Fruit fly (Drosophila melanogaster) whole organism, embryonic: ENCODE results near the gene CG14930.
A peak's percentile ranks its signal among the peaks of the same experiment; 100 is the strongest.

Experiments used
- ATbp ChIP-seq: fragments of 200-800 bp; sonication (Bioruptor generic); optimal IDR thresholded peaks from 2 replicates; lab custom pipeline; 2017; ENCODE audit warnings: missing biosample characterization, mild to moderate bottlenecking, missing genetic modification characterization, missing genetic modification reagents
- Antp ChIP-seq: fragments of 200-800 bp; sonication (Bioruptor generic); optimal IDR thresholded peaks from 3 replicates; lab custom pipeline; 2016; ENCODE audit warnings: missing biosample characterization, missing genetic modification characterization
- Blimp-1 ChIP-seq: fragments of 200-800 bp; sonication (Bioruptor generic); optimal IDR thresholded peaks from 3 replicates; lab custom pipeline; 2018; ENCODE audit warnings: missing biosample characterization, missing genetic modification characterization, mild to moderate bottlenecking, moderate library complexity, missing genetic modification reagents
- CG10959 ChIP-seq: fragments of 200-800 bp; sonication (Bioruptor generic); IDR thresholded peaks from 2 replicates; pipeline ENCODE4 v1.3.6; 2022; ENCODE audit warnings: missing biosample characterization, missing genetic modification characterization
- CG11504 ChIP-seq: fragments of 200-800 bp; sonication (Bioruptor generic); optimal IDR thresholded peaks from 3 replicates; lab custom pipeline; 2019; ENCODE audit warnings: missing biosample characterization, mild to moderate bottlenecking, missing genetic modification characterization, moderate library complexity
- CG12236 ChIP-seq: fragments of 200-800 bp; sonication (Bioruptor generic); optimal IDR thresholded peaks from 2 replicates; lab custom pipeline; 2016; ENCODE audit warnings: missing biosample characterization, missing genetic modification characterization
- CG12659 ChIP-seq: fragments of 200-800 bp; sonication (Bioruptor generic); optimal IDR thresholded peaks from 3 replicates; lab custom pipeline; 2017; ENCODE audit warnings: mild to moderate bottlenecking, missing biosample characterization, missing genetic modification reagents, missing genetic modification characterization
- CG12942 ChIP-seq: fragments of 200-800 bp; sonication (Bioruptor generic); optimal IDR thresholded peaks from 3 replicates; lab custom pipeline; 2016; ENCODE audit warnings: missing biosample characterization, missing genetic modification characterization
- CG13296 ChIP-seq: fragments of 200-800 bp; sonication (Bioruptor generic); optimal IDR thresholded peaks from 3 replicates; lab custom pipeline; 2018; ENCODE audit warnings: missing biosample characterization, mild to moderate bottlenecking, missing genetic modification characterization
- CG15479 ChIP-seq: fragments of 200-800 bp; sonication (Bioruptor generic); optimal IDR thresholded peaks from 3 replicates; lab custom pipeline; 2019; ENCODE audit warnings: missing biosample characterization, mild to moderate bottlenecking, missing genetic modification characterization, moderate library complexity
- CG17612 ChIP-seq: fragments of 200-800 bp; sonication (Bioruptor generic); IDR thresholded peaks from 2 replicates; pipeline ENCODE4 v1.3.6; 2022; ENCODE audit warnings: missing biosample characterization, missing genetic modification characterization
- CG17829 ChIP-seq: fragments of 200-800 bp; optimal IDR thresholded peaks from 2 replicates; lab custom pipeline; 2019; ENCODE audit warnings: missing biosample characterization, mild to moderate bottlenecking, missing genetic modification characterization, moderate library complexity
- CG1832 ChIP-seq: fragments of 200-800 bp; sonication (Bioruptor generic); optimal IDR thresholded peaks from 2 replicates; lab custom pipeline; 2017; ENCODE audit warnings: missing biosample characterization, mild to moderate bottlenecking, missing genetic modification characterization, inconsistent platforms
- CG31441 ChIP-seq: fragments of 200-800 bp; sonication (Bioruptor generic); IDR thresholded peaks from 2 replicates; pipeline ENCODE4 v1.3.6; 2022; ENCODE audit warnings: missing biosample characterization, missing genetic modification characterization
- CG33557 ChIP-seq: fragments of 200-800 bp; sonication (Bioruptor generic); optimal IDR thresholded peaks from 2 replicates; lab custom pipeline; 2019; ENCODE audit warnings: missing biosample characterization, mild to moderate bottlenecking, missing genetic modification characterization, moderate library complexity
- CG34376 ChIP-seq: fragments of 200-800 bp; sonication (Bioruptor generic); optimal IDR thresholded peaks from 2 replicates; lab custom pipeline; 2018; ENCODE audit warnings: missing biosample characterization, mild to moderate bottlenecking, missing genetic modification characterization
- CG3847 ChIP-seq: fragments of 200-800 bp; sonication (Bioruptor generic); IDR thresholded peaks from 2 replicates; pipeline ENCODE4 v1.3.6; 2022; ENCODE audit warnings: missing biosample characterization, missing genetic modification characterization
- CG4617 ChIP-seq: fragments of 200-800 bp; sonication (Bioruptor generic); optimal IDR thresholded peaks from 3 replicates; lab custom pipeline; 2016; ENCODE audit warnings: missing biosample characterization, missing genetic modification characterization, borderline replicate concordance
- CG4820 ChIP-seq: fragments of 200-800 bp; sonication (Bioruptor generic); optimal IDR thresholded peaks from 3 replicates; lab custom pipeline; 2016; ENCODE audit warnings: missing biosample characterization, missing genetic modification characterization
- CG7928 ChIP-seq: fragments of 200-800 bp; sonication (Bioruptor generic); optimal IDR thresholded peaks from 2 replicates; lab custom pipeline; 2017; ENCODE audit warnings: missing biosample characterization, mild to moderate bottlenecking, missing genetic modification characterization
- CG8388 ChIP-seq: fragments of 200-800 bp; sonication (Bioruptor generic); optimal IDR thresholded peaks from 2 replicates; lab custom pipeline; 2019; ENCODE audit warnings: missing biosample characterization, mild to moderate bottlenecking, missing genetic modification characterization, moderate library complexity
- CG8765 ChIP-seq: fragments of 200-800 bp; sonication (Bioruptor generic); IDR thresholded peaks from 2 replicates; pipeline ENCODE4 v1.3.6; 2022; ENCODE audit warnings: missing biosample characterization, missing genetic modification characterization
- CHES-1-like ChIP-seq: fragments of 200-800 bp; sonication (Bioruptor generic); optimal IDR thresholded peaks from 2 replicates; lab custom pipeline; 2016; ENCODE audit warnings: missing biosample characterization, missing genetic modification characterization
- Dad ChIP-seq: fragments of 200-800 bp; sonication (Bioruptor generic); optimal IDR thresholded peaks from 3 replicates; lab custom pipeline; 2016; ENCODE audit warnings: missing biosample characterization, missing genetic modification characterization
- Dref ChIP-seq: fragments of 200-800 bp; sonication (Bioruptor generic); IDR thresholded peaks from 2 replicates; pipeline ENCODE4 v1.3.6; 2022; ENCODE audit warnings: missing biosample characterization, missing genetic modification characterization
- Ets65A ChIP-seq: fragments of 200-800 bp; sonication (Bioruptor generic); peaks from one replicate; lab custom pipeline; 2016; ENCODE audit warnings: missing biosample characterization, missing genetic modification characterization
- Hmx ChIP-seq: fragments of 200-800 bp; sonication (Bioruptor generic); optimal IDR thresholded peaks from 2 replicates; lab custom pipeline; 2016; ENCODE audit warnings: missing biosample characterization, missing genetic modification characterization
- Hr78 ChIP-seq, 2 experiments: fragments of 200-800 bp in 1 of 2; fragments of >200 bp in 1 of 2; sonication (Bioruptor generic) in 1 of 2; optimal IDR thresholded peaks; 2 replicates each; lab custom pipeline; 2017 to 2019; ENCODE audit warnings: missing biosample characterization in 2 of 2, missing genetic modification characterization in 2 of 2, mild to moderate bottlenecking in 1 of 2, moderate library complexity in 1 of 2
- Meics ChIP-seq: fragments of 200-800 bp; sonication (Bioruptor generic); optimal IDR thresholded peaks from 2 replicates; lab custom pipeline; 2017; ENCODE audit warnings: missing biosample characterization, mild to moderate bottlenecking, missing genetic modification characterization
- NFAT ChIP-seq: fragments of 200-800 bp; sonication (Bioruptor generic); IDR thresholded peaks from 2 replicates; pipeline ENCODE4 v1.3.6; 2022; ENCODE audit warnings: missing biosample characterization, missing genetic modification characterization
- Neu2 ChIP-seq: fragments of 200-800 bp; sonication (Bioruptor generic); optimal IDR thresholded peaks from 3 replicates; lab custom pipeline; 2016; ENCODE audit warnings: missing biosample characterization, missing genetic modification characterization, borderline replicate concordance
- PHDP ChIP-seq: fragments of 200-800 bp; sonication (Bioruptor generic); optimal IDR thresholded peaks from 3 replicates; lab custom pipeline; 2018; ENCODE audit warnings: missing biosample characterization, mild to moderate bottlenecking, missing genetic modification characterization, moderate library complexity
- Ravus ChIP-seq: fragments of 200-800 bp; sonication (Bioruptor generic); IDR thresholded peaks from 2 replicates; pipeline ENCODE4 v1.3.6; 2022; ENCODE audit warnings: missing biosample characterization, missing genetic modification characterization
- Rx ChIP-seq: fragments of 200-800 bp; sonication (Bioruptor generic); IDR thresholded peaks from 2 replicates; pipeline ENCODE4 v1.3.6; 2022; ENCODE audit warnings: missing biosample characterization, missing genetic modification characterization
- Spps ChIP-seq: fragments of 200-800 bp; sonication (Bioruptor generic); optimal IDR thresholded peaks from 2 replicates; lab custom pipeline; 2018; ENCODE audit warnings: missing biosample characterization, mild to moderate bottlenecking, missing genetic modification characterization
- Sry-β ChIP-seq: fragments of 200-800 bp; sonication (Bioruptor generic); optimal IDR thresholded peaks from 2 replicates; lab custom pipeline; 2018; ENCODE audit warnings: missing biosample characterization, mild to moderate bottlenecking, missing genetic modification characterization, moderate library complexity
- Sry-δ ChIP-seq: fragments of 200-800 bp; sonication (Bioruptor generic); optimal IDR thresholded peaks from 2 replicates; lab custom pipeline; 2016; ENCODE audit warnings: missing biosample characterization, missing genetic modification characterization
- Trl ChIP-seq, 3 experiments: fragments of >200 bp in 2 of 3; fragments of 200-800 bp in 1 of 3; sonication (Bioruptor generic) in 1 of 3; optimal IDR thresholded peaks; 2 replicates in 1 of 3; 3 replicates in 2 of 3; lab custom pipeline; 2016 to 2017; ENCODE audit warnings: missing biosample characterization in 1 of 3, missing genetic modification characterization in 1 of 3
- bsh ChIP-seq, 2 experiments: fragments of 200-800 bp; sonication (Bioruptor generic); optimal IDR thresholded peaks; 2 replicates each; lab custom pipeline; 2017 to 2018; ENCODE audit warnings: mild to moderate bottlenecking in 2 of 2, missing biosample characterization in 2 of 2, missing genetic modification characterization in 2 of 2, moderate library complexity in 1 of 2
- cato ChIP-seq: fragments of 200-800 bp; sonication (Bioruptor generic); optimal IDR thresholded peaks from 2 replicates; lab custom pipeline; 2016; ENCODE audit warnings: missing biosample characterization, missing genetic modification characterization, borderline replicate concordance
- gce ChIP-seq: fragments of 200-800 bp; sonication (Bioruptor generic); IDR thresholded peaks from 3 replicates; pipeline ENCODE4 v1.3.6; 2022; ENCODE audit warnings: missing biosample characterization, missing genetic modification characterization
- nom ChIP-seq: fragments of 200-800 bp; sonication (Bioruptor generic); optimal IDR thresholded peaks from 2 replicates; lab custom pipeline; 2017; ENCODE audit warnings: missing biosample characterization, missing genetic modification characterization, mild to moderate bottlenecking, moderate library complexity, missing genetic modification reagents
- pan ChIP-seq, 4 experiments: fragments of >200 bp in 3 of 4; fragments of 200-800 bp in 1 of 4; sonication (Bioruptor generic) in 1 of 4; optimal IDR thresholded peaks in 3 of 4; IDR thresholded peaks in 1 of 4; 2 replicates each; pipeline versions ENCODE4 v1.3.6 to Lab custom; 2017 to 2022; ENCODE audit warnings: missing biosample characterization in 2 of 4, missing genetic modification characterization in 2 of 4, mixed read lengths in 1 of 4
- salm ChIP-seq: fragments of 200-800 bp; sonication (Bioruptor generic); optimal IDR thresholded peaks from 2 replicates; lab custom pipeline; 2018; ENCODE audit warnings: missing biosample characterization, mild to moderate bottlenecking, missing genetic modification characterization
- tup ChIP-seq: fragments of 200-800 bp; sonication (Bioruptor generic); optimal IDR thresholded peaks from 2 replicates; lab custom pipeline; 2016; ENCODE audit warnings: missing biosample characterization, mild to moderate bottlenecking, missing genetic modification characterization, moderate library complexity
- twi ChIP-seq: fragments of 200-800 bp; optimal IDR thresholded peaks from 2 replicates; lab custom pipeline; 2019; ENCODE audit warnings: missing biosample characterization, mild to moderate bottlenecking, missing genetic modification characterization, moderate library complexity
- wor ChIP-seq: fragments of 200-800 bp; sonication (Bioruptor generic); IDR thresholded peaks from 2 replicates; pipeline ENCODE4 v1.3.6; 2022; ENCODE audit warnings: missing biosample characterization, missing genetic modification characterization

CG14930 gene

dm6 chr2L:11516526-11517441 is 4.3 kb downstream of the CG14930 start, which contains the start of the genes Dlg5 and CG4970 (continued):
- peak; percentile 95 for TF ChIP-seq CG1832 (GFP tag; lab: Kevin White, UChicago)
- TF ChIP-seq CG10959 (GFP tag; lab: Robert Waterston, UW): no peak
- TF ChIP-seq CG8765 (GFP tag; lab: Robert Waterston, UW): no peak
- no peak for TF ChIP-seq CHES-1-like (GFP tag; lab: Kevin White, UChicago)
- no peak for TF ChIP-seq CG31441 (GFP tag; lab: Robert Waterston, UW)
- TF ChIP-seq Ravus (GFP tag; lab: Robert Waterston, UW): no peak
- TF ChIP-seq Dref (GFP tag; lab: Robert Waterston, UW): peak; percentile 71
- peak; percentile 78 for TF ChIP-seq Sry-δ (GFP tag; lab: Kevin White, UChicago)
- TF ChIP-seq CG12942 (GFP tag; lab: Kevin White, UChicago): no peak
- TF ChIP-seq CG34376 (GFP tag; lab: Kevin White, UChicago): no peak
- TF ChIP-seq Trl (optimal IDR thresholded peaks at IDR 0.05; lab: Kevin White, UChicago): no peak
- TF ChIP-seq Trl (GFP tag; optimal IDR thresholded peaks at IDR 0.05; lab: Kevin White, UChicago): no peak
- TF ChIP-seq CG15479 (GFP tag; lab: Kevin White, UChicago): no peak
- TF ChIP-seq Sry-β (GFP tag; lab: Kevin White, UChicago): no peak
- no peak for TF ChIP-seq twi (tag; lab: Kevin White, UChicago)
- TF ChIP-seq salm: no peak
- no peak for TF ChIP-seq CG17829 (tag; lab: Kevin White, UChicago)
- TF ChIP-seq nom (GFP tag; lab: Kevin White, UChicago): no peak
- no peak for TF ChIP-seq CG13296
- no peak for TF ChIP-seq wor
- no peak for TF ChIP-seq Rx (GFP tag; lab: Robert Waterston, UW)
- TF ChIP-seq CG12236 (GFP tag; lab: Kevin White, UChicago): no peak
- no peak for TF ChIP-seq ATbp
- TF ChIP-seq CG12659 (GFP tag; lab: Kevin White, UChicago): peak; percentile 76
- TF ChIP-seq CG17612 (GFP tag; lab: Robert Waterston, UW): no peak
- TF ChIP-seq cato (GFP tag; lab: Kevin White, UChicago): no peak
- no peak for TF ChIP-seq Antp
- TF ChIP-seq CG7928 (GFP tag; lab: Kevin White, UChicago): no peak
- TF ChIP-seq gce (GFP tag; lab: Robert Waterston, UW): no peak
- TF ChIP-seq pan (optimal IDR thresholded peaks at IDR 0.05; lab: Kevin White, UChicago): no peak
- no peak for TF ChIP-seq pan (GFP tag; optimal IDR thresholded peaks at IDR 0.05 in 1 of 2, IDR thresholded peaks at IDR 0.05 in 1 of 2)
- TF ChIP-seq Hr78 (GFP tag; optimal IDR thresholded peaks at IDR 0.05; lab: Kevin White, UChicago): no peak
- peak; percentile 63; the same call in 1 of the 2 replicates for TF ChIP-seq NFAT (GFP tag; lab: Robert Waterston, UW)
- no peak for TF ChIP-seq CG4820 (GFP tag; lab: Kevin White, UChicago)
- no peak for TF ChIP-seq CG33557 (GFP tag; lab: Kevin White, UChicago)
- TF ChIP-seq Hmx (GFP tag; lab: Kevin White, UChicago): no peak
- TF ChIP-seq PHDP (tag; lab: Kevin White, UChicago): no peak
- TF ChIP-seq Meics (GFP tag; lab: Kevin White, UChicago): no peak
- no peak for TF ChIP-seq CG11504 (tag; lab: Kevin White, UChicago)
- no peak for TF ChIP-seq Blimp-1 (GFP tag; lab: Kevin White, UChicago)
- no peak for TF ChIP-seq bsh (GFP tag; optimal IDR thresholded peaks at IDR 0.05; lab: Kevin White, UChicago)
- TF ChIP-seq tup (GFP tag; lab: Kevin White, UChicago): no peak
- peak; percentile 90 for TF ChIP-seq Ets65A (GFP tag; lab: Kevin White, UChicago)
- TF ChIP-seq CG8388 (GFP tag; lab: Kevin White, UChicago): no peak
- TF ChIP-seq Neu2 (GFP tag; lab: Kevin White, UChicago): no peak
- no peak for TF ChIP-seq Spps
- peak; percentile 65 for TF ChIP-seq CG3847
- TF ChIP-seq Dad (GFP tag; lab: Kevin White, UChicago): no peak
- TF ChIP-seq CG4617 (GFP tag; lab: Kevin White, UChicago): peak; percentile 33
